Fruit fly (Drosophila melanogaster): ENCODE data around the gene frc.

The frc gene

DNA sequence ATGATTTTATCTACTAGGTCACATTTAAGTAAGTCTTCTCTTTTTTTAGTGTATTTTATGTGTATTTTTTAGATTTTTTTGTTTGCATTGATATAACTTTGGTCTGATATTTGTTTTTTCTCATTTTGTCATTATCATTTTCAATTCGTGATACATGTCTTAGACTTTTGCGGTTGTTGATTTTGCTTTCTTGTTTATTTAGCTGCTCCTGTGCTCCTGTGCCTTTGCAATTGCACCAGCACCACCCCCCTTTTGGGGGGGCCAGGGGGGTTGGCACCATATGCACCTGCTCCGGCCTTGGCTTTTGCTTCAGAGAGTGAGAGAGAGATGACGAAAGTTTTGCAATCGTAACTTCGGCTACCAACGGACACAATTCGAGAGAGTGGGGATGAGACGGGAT lies 32.1 kb downstream of the frc start:
- TF ChIP-seq ttk (optimal IDR thresholded peaks at IDR 0.05), result no peak
- TF ChIP-seq Myc (optimal IDR thresholded peaks at IDR 0.05), result no peak
- TF ChIP-seq insv (optimal IDR thresholded peaks at IDR 0.05), result no peak
- TF ChIP-seq psq (optimal IDR thresholded peaks at IDR 0.05), result no peak

- TF ChIP-seq ttk (optimal IDR thresholded peaks at IDR 0.05), result no peak
Measured at dm6 chr3L:17399014-17399413, 34.0 kb downstream of the frc start.

- TF ChIP-seq ttk (optimal IDR thresholded peaks at IDR 0.05) (no peak), psq (optimal IDR thresholded peaks at IDR 0.05) (no peak), insv (optimal IDR thresholded peaks at IDR 0.05) (no peak), h (optimal IDR thresholded peaks at IDR 0.05) (no peak), Myc (optimal IDR thresholded peaks at IDR 0.05) (no peak), Sin3A (optimal IDR thresholded peaks at IDR 0.05) (no peak)
Measured at dm6 chr3L:17394435-17395017, 38.5 kb downstream of the frc start.

dm6 chr3L:17393098-17393497 lies 39.9 kb downstream of the frc start:
- no peak for TF ChIP-seq h (optimal IDR thresholded peaks at IDR 0.05)
- no peak for TF ChIP-seq psq (optimal IDR thresholded peaks at IDR 0.05)
- TF ChIP-seq Myc (optimal IDR thresholded peaks at IDR 0.05), result no peak
- no peak for TF ChIP-seq ttk (optimal IDR thresholded peaks at IDR 0.05)
- TF ChIP-seq Sin3A (optimal IDR thresholded peaks at IDR 0.05), result no peak
- no peak for TF ChIP-seq insv (optimal IDR thresholded peaks at IDR 0.05)

DNA sequence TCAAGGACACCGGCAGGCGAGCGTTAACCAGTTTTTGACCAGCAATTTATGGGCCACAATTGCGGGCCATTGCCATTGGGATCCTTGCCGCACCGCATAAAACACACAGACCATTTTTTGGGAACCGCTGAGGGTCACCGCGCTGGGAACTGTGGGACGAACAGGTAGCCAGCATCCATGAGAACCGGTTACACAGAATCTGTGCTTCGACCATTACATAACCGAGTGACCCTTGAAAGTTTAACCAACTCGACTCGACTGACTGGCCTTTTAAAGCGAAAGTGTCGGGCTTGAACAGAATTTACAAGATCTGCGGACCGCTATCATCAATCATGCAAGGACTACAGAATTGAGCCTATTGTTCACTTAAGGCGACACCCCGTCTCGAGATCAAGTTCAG lies 40.6 kb downstream of the frc start:
- TF ChIP-seq insv (optimal IDR thresholded peaks at IDR 0.05), result no peak
- no peak for TF ChIP-seq h (optimal IDR thresholded peaks at IDR 0.05)
- TF ChIP-seq Sin3A (optimal IDR thresholded peaks at IDR 0.05), result no peak
- no peak for TF ChIP-seq ttk (optimal IDR thresholded peaks at IDR 0.05)

- no peak for TF ChIP-seq Myc (optimal IDR thresholded peaks at IDR 0.05)
- no peak for TF ChIP-seq h (optimal IDR thresholded peaks at IDR 0.05)
- TF ChIP-seq psq (optimal IDR thresholded peaks at IDR 0.05), result no peak
Measured at dm6 chr3L:17391132-17391531, 41.9 kb downstream of the frc start.

- no peak for TF ChIP-seq h (optimal IDR thresholded peaks at IDR 0.05)
- TF ChIP-seq insv (optimal IDR thresholded peaks at IDR 0.05), result no peak
- TF ChIP-seq ttk (optimal IDR thresholded peaks at IDR 0.05), result no peak
- no peak for TF ChIP-seq Sin3A (optimal IDR thresholded peaks at IDR 0.05)
- TF ChIP-seq psq (optimal IDR thresholded peaks at IDR 0.05), result no peak
- TF ChIP-seq Myc (optimal IDR thresholded peaks at IDR 0.05), result no peak
Measured at dm6 chr3L:17388895-17389294, 44.1 kb downstream of the frc start, which contains the start of gene CG13731. Gene CG13731 (minus strand): TSS chr3L:17388956.

- TF ChIP-seq psq (optimal IDR thresholded peaks at IDR 0.05) (no peak), ttk (optimal IDR thresholded peaks at IDR 0.05) (no peak)
Measured at dm6 chr3L:17386612-17387382, 46.2 kb downstream of the frc start.

DNA sequence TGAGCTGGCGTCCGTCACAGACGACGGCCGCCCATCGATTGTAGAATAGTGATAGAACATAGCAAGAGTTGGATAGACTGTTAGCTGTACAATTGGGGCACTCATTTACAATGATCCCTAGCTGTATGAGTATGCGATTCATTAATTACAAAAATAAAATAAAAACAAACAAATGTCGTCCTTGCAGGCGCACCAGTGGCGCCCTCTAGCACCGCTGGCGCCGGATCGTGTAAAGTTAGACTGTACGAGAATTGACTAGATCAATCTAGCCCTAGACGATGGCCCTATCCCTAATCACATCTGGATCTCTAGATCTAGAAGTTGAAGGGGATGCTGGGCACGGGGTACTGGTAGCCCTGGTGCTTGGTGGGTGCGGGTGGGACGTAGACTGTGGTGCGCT lies 49.3 kb downstream of the frc start:
- TF ChIP-seq Sin3A (optimal IDR thresholded peaks at IDR 0.05), result no peak
- no peak for TF ChIP-seq insv (optimal IDR thresholded peaks at IDR 0.05)
- no peak for TF ChIP-seq Myc (optimal IDR thresholded peaks at IDR 0.05)
- no peak for TF ChIP-seq ttk (optimal IDR thresholded peaks at IDR 0.05)
- TF ChIP-seq h (optimal IDR thresholded peaks at IDR 0.05), result no peak
- no peak for TF ChIP-seq psq (optimal IDR thresholded peaks at IDR 0.05)

DNA sequence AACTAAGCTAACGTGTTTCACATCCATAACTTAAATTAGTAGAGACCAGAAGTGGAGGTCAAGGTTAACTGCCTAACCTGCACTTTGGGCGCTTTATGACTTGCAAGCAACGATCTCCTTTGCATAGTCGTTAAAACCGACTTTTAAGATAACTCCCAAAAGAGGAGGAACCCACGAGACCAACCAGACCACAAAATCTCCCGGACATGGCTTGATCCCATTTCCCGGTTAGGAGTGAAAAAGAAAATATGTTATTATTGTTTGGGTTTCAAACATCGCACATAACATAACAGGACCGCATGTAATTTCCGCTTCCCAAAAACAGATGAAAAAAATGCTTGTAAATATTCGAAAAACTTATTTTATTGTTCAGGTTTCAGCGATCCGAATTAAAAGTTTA lies 49.7 kb downstream of the frc start:
- TF ChIP-seq h (optimal IDR thresholded peaks at IDR 0.05) (no peak), ttk (optimal IDR thresholded peaks at IDR 0.05) (no peak), Myc (optimal IDR thresholded peaks at IDR 0.05) (no peak)

- no peak for TF ChIP-seq Sin3A (optimal IDR thresholded peaks at IDR 0.05)
- no peak for TF ChIP-seq ttk (optimal IDR thresholded peaks at IDR 0.05)
- TF ChIP-seq h (optimal IDR thresholded peaks at IDR 0.05), result no peak
- TF ChIP-seq Myc (optimal IDR thresholded peaks at IDR 0.05), result no peak
- TF ChIP-seq psq (optimal IDR thresholded peaks at IDR 0.05), result no peak
- TF ChIP-seq insv (optimal IDR thresholded peaks at IDR 0.05), result no peak
Measured at dm6 chr3L:17382628-17383027, 50.4 kb downstream of the frc start, which contains the start of gene CG13728. Gene CG13728 (minus strand): TSS chr3L:17382728.

- TF ChIP-seq Sin3A (optimal IDR thresholded peaks at IDR 0.05) (no peak), h (optimal IDR thresholded peaks at IDR 0.05) (no peak), insv (optimal IDR thresholded peaks at IDR 0.05) (no peak)
Measured at dm6 chr3L:17381990-17382389, 51.0 kb downstream of the frc start.

DNA sequence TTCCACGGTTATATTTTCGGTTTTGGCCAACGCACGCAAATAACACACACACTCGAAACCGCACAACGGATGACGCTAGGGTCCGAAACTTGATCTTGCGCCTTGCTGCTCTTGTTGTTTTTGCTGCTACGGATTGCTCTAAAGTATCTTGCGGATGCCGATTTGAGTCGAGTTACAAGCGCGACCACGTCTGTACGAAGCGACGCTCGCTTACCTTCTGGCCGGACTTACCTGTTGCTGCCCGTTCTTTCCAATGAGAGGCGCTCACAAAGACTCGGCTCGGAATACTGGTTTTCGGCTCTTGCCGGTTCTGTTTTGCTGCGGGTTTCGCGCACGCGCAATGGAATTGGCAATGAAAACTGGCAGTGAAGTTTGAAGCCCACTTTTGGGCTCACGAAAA lies 53.7 kb downstream of the frc start, which contains the start of gene Cad74A:
Gene Cad74A (minus strand): TSS at position 220 of the 400 bp plus-strand sequence.
- TF ChIP-seq psq (optimal IDR thresholded peaks at IDR 0.05), result no peak
- no peak for TF ChIP-seq ttk (optimal IDR thresholded peaks at IDR 0.05)
- TF ChIP-seq insv (optimal IDR thresholded peaks at IDR 0.05), result no peak
- TF ChIP-seq Sin3A (optimal IDR thresholded peaks at IDR 0.05), result no peak
- TF ChIP-seq Myc (optimal IDR thresholded peaks at IDR 0.05), result no peak
- TF ChIP-seq h (optimal IDR thresholded peaks at IDR 0.05), result no peak
